Worm (Caenorhabditis elegans) whole organism, L2 larva: ENCODE measurements around the gene cut-3.

Source experiments
- alr-1 ChIP-seq: fragments of 150-350 bp; optimal IDR thresholded peaks from 2 replicates; lab custom pipeline; 2014; ENCODE audit warnings: missing biosample characterization, missing genetic modification characterization
- egl-27 ChIP-seq: sonication (generic microtip); optimal IDR thresholded peaks from 3 replicates; lab custom pipeline; 2017; ENCODE audit warnings: missing biosample characterization, missing genetic modification reagents, missing genetic modification characterization
- lin-39 ChIP-seq: fragments of 150-350 bp; optimal IDR thresholded peaks from 2 replicates; lab custom pipeline; 2014; ENCODE audit warnings: missing biosample characterization, missing genetic modification reagents, missing genetic modification characterization
- lsy-2 ChIP-seq, 2 experiments: fragments of 150-350 bp in 1 of 2; sonication (generic microtip) in 1 of 2; optimal IDR thresholded peaks; 2 replicates each; lab custom pipeline; 2014 to 2017; ENCODE audit warnings: missing biosample characterization in 2 of 2, missing genetic modification characterization in 2 of 2
- mab-5 ChIP-seq: fragments of 150-350 bp; optimal IDR thresholded peaks from 2 replicates; lab custom pipeline; 2014; ENCODE audit warnings: missing biosample characterization, missing genetic modification characterization
- nhr-11 ChIP-seq: fragments of 150-350 bp; optimal IDR thresholded peaks from 2 replicates; lab custom pipeline; 2014; ENCODE audit warnings: missing biosample characterization, missing genetic modification characterization
- nhr-12 ChIP-seq: fragments of 150-350 bp; optimal IDR thresholded peaks from 2 replicates; lab custom pipeline; 2014; ENCODE audit warnings: missing biosample characterization, missing genetic modification characterization
- nhr-6 ChIP-seq: fragments of 150-350 bp; optimal IDR thresholded peaks from 2 replicates; lab custom pipeline; 2014; ENCODE audit warnings: missing biosample characterization, missing genetic modification characterization
- unc-62 ChIP-seq: fragments of 150-350 bp; optimal IDR thresholded peaks from 2 replicates; lab custom pipeline; 2014; ENCODE audit warnings: missing biosample characterization, missing genetic modification reagents, missing genetic modification characterization
- zag-1 ChIP-seq: fragments of 150-350 bp; optimal IDR thresholded peaks from 2 replicates; lab custom pipeline; 2014; ENCODE audit warnings: missing biosample characterization, missing genetic modification characterization
- ztf-4 ChIP-seq: fragments of 150-350 bp; optimal IDR thresholded peaks from 2 replicates; lab custom pipeline; 2014; ENCODE audit warnings: missing biosample characterization, missing genetic modification characterization

DNA sequence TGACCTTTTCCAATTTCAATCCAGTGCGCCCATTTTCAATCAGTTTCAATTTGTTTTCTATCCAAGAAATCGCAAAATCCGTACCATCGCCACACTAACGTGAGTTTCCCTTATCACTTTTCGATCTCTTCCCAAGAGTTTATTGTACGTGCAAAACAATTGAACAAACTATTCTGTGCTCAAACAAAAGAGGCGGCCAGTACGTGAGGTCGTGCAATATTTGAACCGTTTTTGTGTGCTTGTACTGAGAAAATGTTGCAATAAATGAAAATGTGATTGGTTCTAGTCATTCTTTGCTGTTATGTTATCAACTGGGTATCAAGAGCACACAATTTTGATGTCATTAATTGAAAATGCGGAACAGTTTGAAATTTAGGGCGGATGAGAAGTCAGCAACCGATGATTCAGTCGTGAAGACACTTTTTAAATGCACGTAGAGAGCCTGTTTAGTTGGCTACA lies 3.1 kb upstream of the cut-3 start, which contains the start of gene F22B5.4:
- no peak for TF ChIP-seq lin-39 (tag; lab: Kevin White, UChicago)
- no peak for TF ChIP-seq nhr-6 (tag; lab: Kevin White, UChicago)
- TF ChIP-seq alr-1, result no peak
- no peak for TF ChIP-seq nhr-11 (tag; lab: Kevin White, UChicago)
- TF ChIP-seq unc-62 (GFP tag; lab: Kevin White, UChicago), result no peak
- TF ChIP-seq nhr-12, result no peak
- no peak for TF ChIP-seq mab-5 (tag; lab: Kevin White, UChicago)
- TF ChIP-seq zag-1 (tag; lab: Kevin White, UChicago), result no peak
- no peak for TF ChIP-seq lsy-2 (tag; optimal IDR thresholded peaks at IDR 0.05; lab: Kevin White, UChicago)
- TF ChIP-seq ztf-4 (tag; lab: Kevin White, UChicago), result no peak
- no peak for TF ChIP-seq egl-27
